Worm (Caenorhabditis elegans): ENCODE results near the gene msp-57.
"Not testable (repeated sequence)": the region's sequence is repeated elsewhere in the genome, so short reads cannot be mapped to it uniquely, and the experiment has no call there.

msp-57 gene

ce11 chrIV:5055964-5056588, 6.3 kb upstream of the msp-57 start, which contains the start of gene msp-55:
msp-55 (minus strand) TSS chrIV:5056014.
- TF ChIP-seq nhr-237 (tag; optimal IDR thresholded peaks at IDR 0.05) (no peak), gmeb-1 (tag; optimal IDR thresholded peaks at IDR 0.05) (no peak)

- TF ChIP-seq F13H6.1 (tag; optimal IDR thresholded peaks at IDR 0.05) (no peak), nhr-129 (tag; optimal IDR thresholded peaks at IDR 0.05) (no peak), snpc-4 (tag; optimal IDR thresholded peaks at IDR 0.05) (no peak), mdl-1 (tag; optimal IDR thresholded peaks at IDR 0.05) (no peak), elt-3 (tag; optimal IDR thresholded peaks at IDR 0.05) (no peak), peb-1 (tag; optimal IDR thresholded peaks at IDR 0.05) (no peak), nhr-10 (tag; optimal IDR thresholded peaks at IDR 0.05) (no peak), unc-39 (tag; optimal IDR thresholded peaks at IDR 0.05) (no peak), elt-1 (tag; optimal IDR thresholded peaks at IDR 0.05) (no peak), mbf-1 (tag; optimal IDR thresholded peaks at IDR 0.05) (no peak), aly-2 (tag; optimal IDR thresholded peaks at IDR 0.05) (no peak), lin-39 (tag; optimal IDR thresholded peaks at IDR 0.05) (no peak), ZK546.5 (tag; optimal IDR thresholded peaks at IDR 0.05) (no peak), crh-2 (tag; optimal IDR thresholded peaks at IDR 0.05) (no peak)
Observed at ce11 chrIV:5060984-5061383, 1.4 kb upstream of the msp-57 start, which contains the start of gene C09B9.7. C09B9.7 (minus strand) TSS chrIV:5061084.

DNA sequence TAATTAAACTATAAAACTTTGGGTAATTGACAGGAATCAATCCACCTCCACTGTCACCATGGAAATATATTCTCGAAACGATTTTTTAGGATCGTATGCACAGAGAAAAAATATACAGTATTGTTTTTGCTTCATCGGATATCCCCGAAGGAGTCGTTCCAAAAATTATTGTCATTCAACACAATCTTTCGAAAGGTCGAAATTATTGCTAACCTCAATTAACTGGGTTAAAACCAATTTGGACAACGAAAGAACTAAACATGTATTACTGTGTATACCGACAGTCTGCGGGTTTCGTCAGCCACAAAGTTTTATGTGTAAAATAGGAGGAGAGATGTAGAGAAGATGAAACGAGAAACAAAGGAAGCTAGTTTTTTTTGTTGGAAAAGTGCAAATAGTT, 919 bp downstream of the msp-57 start:
- peak; percentile 11 for TF ChIP-seq nhr-21 (tag; optimal IDR thresholded peaks at IDR 0.05)
- TF ChIP-seq nhr-237 (tag; optimal IDR thresholded peaks at IDR 0.05), result no peak
- peak; percentile 93 for TF ChIP-seq snpc-4 (tag; optimal IDR thresholded peaks at IDR 0.05)
- no peak for TF ChIP-seq Y55F3AM.14 (GFP tag; optimal IDR thresholded peaks at IDR 0.05)
- peak; percentile 30 for TF ChIP-seq lin-13 (GFP tag; optimal IDR thresholded peaks at IDR 0.05)
- TF ChIP-seq aly-2 (tag; optimal IDR thresholded peaks at IDR 0.05), result no peak
- no peak for TF ChIP-seq R02D3.7 (tag; optimal IDR thresholded peaks at IDR 0.05)
- peak; percentile 63 for TF ChIP-seq ama-1 (optimal IDR thresholded peaks at IDR 0.05)
- TF ChIP-seq blmp-1 (tag; optimal IDR thresholded peaks at IDR 0.05; ENCODE audit: insufficient read depth), result no peak
- TF ChIP-seq C34F6.9 (tag; optimal IDR thresholded peaks at IDR 0.05), result no peak
- TF ChIP-seq alr-1 (tag; optimal IDR thresholded peaks at IDR 0.05), result no peak
- no peak for TF ChIP-seq unc-39 (tag; optimal IDR thresholded peaks at IDR 0.05)
- TF ChIP-seq nhr-23 (tag; optimal IDR thresholded peaks at IDR 0.05), result no peak
- no peak for TF ChIP-seq nhr-129 (tag; optimal IDR thresholded peaks at IDR 0.05)
- no peak for TF ChIP-seq ztf-1 (GFP tag; conservative IDR thresholded peaks at IDR 0.05)
- no peak for TF ChIP-seq elt-3 (tag; optimal IDR thresholded peaks at IDR 0.05)
- no peak for TF ChIP-seq nhr-77 (tag; optimal IDR thresholded peaks at IDR 0.05)
- TF ChIP-seq skn-1 (tag; optimal IDR thresholded peaks at IDR 0.05), result no peak
- TF ChIP-seq egl-27 (tag; optimal IDR thresholded peaks at IDR 0.05), result no peak
- TF ChIP-seq sma-9 (GFP tag; optimal IDR thresholded peaks at IDR 0.05), result peak; percentile 28
- TF ChIP-seq sma-9 (tag; optimal IDR thresholded peaks at IDR 0.05), result no peak
- no peak for TF ChIP-seq nhr-25 (tag; optimal IDR thresholded peaks at IDR 0.05)
- peak in 1 of 2 experiments; percentile 46 for TF ChIP-seq lsy-2 (tag; optimal IDR thresholded peaks at IDR 0.05)
- TF ChIP-seq ceh-82 (tag; optimal IDR thresholded peaks at IDR 0.05), result no peak
- no peak for TF ChIP-seq nhr-12 (tag; optimal IDR thresholded peaks at IDR 0.05)
- TF ChIP-seq sma-3 (GFP tag; optimal IDR thresholded peaks at IDR 0.05), result peak; percentile 61
- TF ChIP-seq F13H6.1 (tag; optimal IDR thresholded peaks at IDR 0.05), result no peak

ce11 chrIV:5064961-5065360, 2.6 kb downstream of the msp-57 start, which contains the start of gene msp-53:
msp-53 (minus strand) TSS chrIV:5065061.
- not testable (repeated sequence) for TF ChIP-seq unc-62 (GFP tag; optimal IDR thresholded peaks at IDR 0.05); nhr-21 (tag; optimal IDR thresholded peaks at IDR 0.05); ztf-4 (tag; optimal IDR thresholded peaks at IDR 0.05)

Data from whole organism, L2 larva.